Worm (Caenorhabditis elegans) whole organism, young adult: ENCODE results near the gene F32D8.7.
"Not testable (repeated sequence)": the region's sequence is repeated elsewhere in the genome, so short reads cannot be mapped to it uniquely, and the experiment has no call there.

Experiments used
- F10E7.11 ChIP-seq: sonication (generic microtip); optimal IDR thresholded peaks from 2 replicates; lab custom pipeline; 2017; ENCODE audit warnings: mild to moderate bottlenecking, missing genetic modification characterization, moderate library complexity, missing compliant biosample characterization
- F23B12.7 ChIP-seq: sonication (generic microtip); optimal IDR thresholded peaks from 2 replicates; lab custom pipeline; 2017; ENCODE audit warnings: missing genetic modification characterization, mild to moderate bottlenecking, missing compliant biosample characterization, antibody characterized with exemption, moderate library complexity; ENCODE audit not compliant: insufficient read depth
- F37B4.10 ChIP-seq: fragments of 200-800 bp; sonication (Bioruptor generic); IDR thresholded peaks from 2 replicates; pipeline ENCODE4 v1.3.6; 2022; ENCODE audit warnings: missing genetic modification characterization, missing compliant biosample characterization
- F52B5.7 ChIP-seq: sonication (generic microtip); optimal IDR thresholded peaks from 2 replicates; lab custom pipeline; 2016; ENCODE audit warnings: mild to moderate bottlenecking, missing genetic modification characterization, missing compliant biosample characterization
- F55B11.4 ChIP-seq: sonication (generic microtip); optimal IDR thresholded peaks from 2 replicates; lab custom pipeline; 2016; ENCODE audit warnings: missing compliant biosample characterization, missing genetic modification characterization, borderline replicate concordance; ENCODE audit not compliant: insufficient read depth
- F57A8.1 ChIP-seq: fragments of 200-800 bp; sonication (Bioruptor generic); optimal IDR thresholded peaks from 2 replicates; lab custom pipeline; 2018; ENCODE audit warnings: mild to moderate bottlenecking, missing genetic modification characterization, moderate library complexity, missing compliant biosample characterization
- Y56A3A.18 ChIP-seq: fragments of 200-800 bp; sonication (Bioruptor generic); IDR thresholded peaks from 2 replicates; pipeline ENCODE4 v1.3.6; 2022; ENCODE audit warnings: missing genetic modification reagents, missing genetic modification characterization, missing compliant biosample characterization
- ama-1 ChIP-seq, 3 experiments: fragments of 150-350 bp in 1 of 3; sonication (generic microtip) in 2 of 3; optimal IDR thresholded peaks; 2 replicates each; lab custom pipeline; 2014 to 2018; ENCODE audit warnings: missing biosample characterization in 2 of 3, missing genetic modification characterization in 2 of 3, missing genetic modification reagents in 2 of 3
- athp-1 ChIP-seq: sonication (generic microtip); optimal IDR thresholded peaks from 2 replicates; lab custom pipeline; 2017; ENCODE audit warnings: mild to moderate bottlenecking, missing genetic modification characterization, missing compliant biosample characterization
- bed-2 ChIP-seq: fragments of 200-800 bp; sonication (Bioruptor generic); IDR thresholded peaks from 2 replicates; pipeline ENCODE4 v1.3.6; 2022; ENCODE audit warnings: missing genetic modification reagents, missing genetic modification characterization, missing compliant biosample characterization
- cebp-1 ChIP-seq, 2 experiments: fragments of 200-800 bp in 1 of 2; sonication (Bioruptor generic) in 1 of 2; sonication (generic microtip) in 1 of 2; IDR thresholded peaks in 1 of 2; optimal IDR thresholded peaks in 1 of 2; 2 replicates each; pipeline versions ENCODE4 v1.3.6 to Lab custom; 2017 to 2022; ENCODE audit warnings: missing compliant biosample characterization in 2 of 2, missing genetic modification characterization in 2 of 2, mild to moderate bottlenecking in 1 of 2, missing genetic modification reagents in 1 of 2, moderate library complexity in 1 of 2
- ceh-91 ChIP-seq: fragments of 200-800 bp; sonication (Bioruptor generic); IDR thresholded peaks from 2 replicates; pipeline ENCODE4 v1.3.6; 2022; ENCODE audit warnings: missing genetic modification reagents, missing genetic modification characterization, missing compliant biosample characterization
- dox-1 ChIP-seq: fragments of 200-800 bp; sonication (Bioruptor generic); IDR thresholded peaks from 2 replicates; pipeline ENCODE4 v1.3.6; 2022; ENCODE audit warnings: missing genetic modification reagents, missing genetic modification characterization, missing compliant biosample characterization
- dpff-1 ChIP-seq: sonication (generic microtip); optimal IDR thresholded peaks from 2 replicates; lab custom pipeline; 2017; ENCODE audit warnings: mild to moderate bottlenecking, missing genetic modification characterization, missing compliant biosample characterization
- egl-18 ChIP-seq: fragments of 200-800 bp; sonication (Bioruptor generic); IDR thresholded peaks from 2 replicates; pipeline ENCODE4 v1.3.6; 2022; ENCODE audit warnings: missing genetic modification reagents, missing genetic modification characterization, missing compliant biosample characterization
- ekl-4 ChIP-seq: fragments of 200-800 bp; sonication (Bioruptor generic); IDR thresholded peaks from 2 replicates; pipeline ENCODE4 v1.3.6; 2022; ENCODE audit warnings: missing genetic modification reagents, missing genetic modification characterization, missing compliant biosample characterization
- fkh-3 ChIP-seq: sonication (generic microtip); optimal IDR thresholded peaks from 2 replicates; lab custom pipeline; 2016; ENCODE audit warnings: mild to moderate bottlenecking, missing genetic modification characterization, missing compliant biosample characterization
- gei-17 ChIP-seq: fragments of 200-800 bp; sonication (Bioruptor generic); optimal IDR thresholded peaks from 2 replicates; lab custom pipeline; 2018; ENCODE audit warnings: mild to moderate bottlenecking, missing genetic modification characterization, missing compliant biosample characterization
- hlh-12 ChIP-seq: sonication (generic microtip); optimal IDR thresholded peaks from 2 replicates; lab custom pipeline; 2016; ENCODE audit warnings: missing genetic modification characterization, missing compliant biosample characterization
- hlh-26 ChIP-seq: fragments of 200-800 bp; sonication (Bioruptor generic); conservative IDR thresholded peaks from 2 replicates; pipeline ENCODE4 v1.3.6; 2022; ENCODE audit warnings: missing genetic modification reagents, missing genetic modification characterization, missing compliant biosample characterization
- hrde-1 ChIP-seq: sonication (generic microtip); optimal IDR thresholded peaks from 2 replicates; lab custom pipeline; 2016; ENCODE audit warnings: missing genetic modification characterization, mild to moderate bottlenecking, missing compliant biosample characterization, moderate library complexity, missing genotype, missing genetic modification reagents, borderline replicate concordance
- let-526 ChIP-seq: fragments of 200-800 bp; sonication (Bioruptor generic); IDR thresholded peaks from 2 replicates; pipeline ENCODE4 v1.3.6; 2022; ENCODE audit warnings: missing genetic modification reagents, missing genetic modification characterization, missing compliant biosample characterization
- lin-26 ChIP-seq: fragments of 200-800 bp; sonication (Bioruptor generic); IDR thresholded peaks from 2 replicates; pipeline ENCODE4 v1.3.6; 2022; ENCODE audit warnings: missing genetic modification reagents, missing genetic modification characterization, missing compliant biosample characterization
- lin-40 ChIP-seq: sonication (generic microtip); optimal IDR thresholded peaks from 2 replicates; lab custom pipeline; 2016; ENCODE audit warnings: missing genetic modification characterization, mild to moderate bottlenecking, missing compliant biosample characterization, missing genotype, missing genetic modification reagents
- lir-1 ChIP-seq: fragments of 200-800 bp; sonication (Bioruptor generic); conservative IDR thresholded peaks from 2 replicates; pipeline ENCODE4 v1.3.6; 2022; ENCODE audit warnings: missing genetic modification reagents, missing genetic modification characterization, missing compliant biosample characterization
- madf-6 ChIP-seq: fragments of 200-800 bp; sonication (Bioruptor generic); IDR thresholded peaks from 2 replicates; pipeline ENCODE4 v1.3.6; 2022; ENCODE audit warnings: missing genetic modification reagents, missing genetic modification characterization, missing compliant biosample characterization
- mcd-1 ChIP-seq: fragments of 200-800 bp; sonication (Bioruptor generic); IDR thresholded peaks from 2 replicates; pipeline ENCODE4 v1.3.6; 2022; ENCODE audit warnings: missing genetic modification reagents, missing genetic modification characterization, missing compliant biosample characterization
- mxl-1 ChIP-seq: sonication (generic microtip); optimal IDR thresholded peaks from 2 replicates; lab custom pipeline; 2016; ENCODE audit warnings: missing genetic modification characterization, missing compliant biosample characterization
- nfya-2 ChIP-seq: fragments of 200-800 bp; sonication (Bioruptor generic); IDR thresholded peaks from 2 replicates; pipeline ENCODE4 v1.3.6; 2022; ENCODE audit warnings: missing genetic modification reagents, missing genetic modification characterization, missing compliant biosample characterization
- nhr-120 ChIP-seq: fragments of 200-800 bp; sonication (Bioruptor generic); IDR thresholded peaks from 2 replicates; pipeline ENCODE4 v1.3.6; 2022; ENCODE audit warnings: missing genetic modification characterization, missing compliant biosample characterization
- nhr-80 ChIP-seq: sonication (generic microtip); optimal IDR thresholded peaks from 2 replicates; lab custom pipeline; 2016; ENCODE audit warnings: missing genetic modification characterization, missing compliant biosample characterization
- pha-4 ChIP-seq: fragments of 150-350 bp; sonication (generic microtip); optimal IDR thresholded peaks from 2 replicates; lab custom pipeline; 2014; ENCODE audit warnings: missing biosample characterization, missing genetic modification reagents, missing genetic modification characterization
- sea-2 ChIP-seq: fragments of 200-800 bp; sonication (Bioruptor generic); IDR thresholded peaks from 2 replicates; pipeline ENCODE4 v1.3.6; 2022; ENCODE audit warnings: missing genetic modification characterization, missing compliant biosample characterization
- snpc-1.3 ChIP-seq: sonication (generic microtip); optimal IDR thresholded peaks from 2 replicates; lab custom pipeline; 2017; ENCODE audit warnings: missing genetic modification characterization, mild to moderate bottlenecking, missing compliant biosample characterization, antibody characterized with exemption, moderate library complexity, missing genotype, missing genetic modification reagents; ENCODE audit not compliant: insufficient read depth
- sptf-2 ChIP-seq: fragments of 200-800 bp; sonication (Bioruptor generic); optimal IDR thresholded peaks from 2 replicates; lab custom pipeline; 2018; ENCODE audit warnings: mild to moderate bottlenecking, missing genetic modification characterization, missing compliant biosample characterization
- unc-62 ChIP-seq: fragments of 150-350 bp; optimal IDR thresholded peaks from 2 replicates; lab custom pipeline; 2014; ENCODE audit warnings: missing biosample characterization, missing genetic modification reagents, missing genetic modification characterization
- xnd-1 ChIP-seq: sonication (generic microtip); optimal IDR thresholded peaks from 2 replicates; lab custom pipeline; 2016; ENCODE audit warnings: missing genotype, missing genetic modification reagents, missing genetic modification characterization, missing compliant biosample characterization
- ztf-18 ChIP-seq: sonication (generic microtip); optimal IDR thresholded peaks from 2 replicates; lab custom pipeline; 2016; ENCODE audit warnings: missing genotype, mild to moderate bottlenecking, missing genetic modification characterization, missing compliant biosample characterization
- ztf-22 ChIP-seq: fragments of 200-800 bp; sonication (Bioruptor generic); optimal IDR thresholded peaks from 2 replicates; lab custom pipeline; 2018; ENCODE audit warnings: mild to moderate bottlenecking, missing genetic modification characterization, moderate library complexity, missing compliant biosample characterization
- ztf-25 ChIP-seq: fragments of 200-800 bp; sonication (Bioruptor generic); IDR thresholded peaks from 2 replicates; pipeline ENCODE4 v1.3.6; 2022; ENCODE audit warnings: missing genetic modification reagents, missing genetic modification characterization, missing compliant biosample characterization

F32D8.7 gene

ce11 chrV:10861611-10862262 is 36.5 kb upstream of the F32D8.7 start (continued):
- TF ChIP-seq fkh-3 (tag; lab: Kevin White, UChicago) (no peak), ztf-22 (GFP tag; lab: Kevin White, UChicago) (no peak), nhr-80 (tag; lab: Kevin White, UChicago) (peak; percentile 10), nfya-2 (GFP tag; lab: Robert Waterston, UW) (no peak), sptf-2 (GFP tag; lab: Kevin White, UChicago) (no peak), lin-40 (no peak), F52B5.7 (no peak)

ce11 chrV:10862457-10863097 is 35.7 kb upstream of the F32D8.7 start:
- TF ChIP-seq F57A8.1 (no peak), dox-1 (GFP tag; lab: Robert Waterston, UW) (no peak), F55B11.4 (tag; lab: Kevin White, UChicago) (no peak), ekl-4 (GFP tag; lab: Robert Waterston, UW) (no peak), athp-1 (tag; lab: Kevin White, UChicago) (no peak), mxl-1 (tag; lab: Kevin White, UChicago) (no peak), hlh-12 (tag; lab: Kevin White, UChicago) (no peak), gei-17 (GFP tag; lab: Kevin White, UChicago) (no peak), ama-1 (optimal IDR thresholded peaks at IDR 0.05; lab: Kevin White, UChicago) (no peak), ama-1 (GFP tag; optimal IDR thresholded peaks at IDR 0.05; lab: Kevin White, UChicago) (no peak), F23B12.7 (tag; lab: Kevin White, UChicago) (no peak), egl-18 (GFP tag; lab: Robert Waterston, UW) (no peak), hrde-1 (tag; lab: Kevin White, UChicago) (no peak)
- TF ChIP-seq, all 124 proteins: peak for 0

- TF ChIP-seq snpc-1.3 (no peak), let-526 (GFP tag; lab: Robert Waterston, UW) (no peak), hlh-26 (GFP tag; lab: Robert Waterston, UW) (no peak), lir-1 (no peak), unc-62 (GFP tag; lab: Kevin White, UChicago) (no peak), dpff-1 (tag; lab: Kevin White, UChicago) (no peak), F10E7.11 (tag; lab: Kevin White, UChicago) (no peak), xnd-1 (tag; lab: Kevin White, UChicago) (no peak), ztf-18 (tag; lab: Kevin White, UChicago) (no peak), F23B12.7 (tag; lab: Kevin White, UChicago) (no peak), pha-4 (tag; lab: Kevin White, UChicago) (no peak), nhr-120 (GFP tag; lab: Robert Waterston, UW) (no peak)
Observed at ce11 chrV:10865599-10865998, 32.6 kb upstream of the F32D8.7 start, which contains the start of gene saeg-1. saeg-1 (minus strand) TSS chrV:10865699.

ce11 chrV:10866340-10866739 is 31.9 kb upstream of the F32D8.7 start:
- 0 out of 2 replicates have a peak, but pooled peaks have one; percentile 75 for TF ChIP-seq nfya-2 (GFP tag; lab: Robert Waterston, UW)
- peak; percentile 35; the same call in 1 of the 2 replicates for TF ChIP-seq Y56A3A.18
- TF ChIP-seq mcd-1 (GFP tag; lab: Robert Waterston, UW), result 0 out of 2 replicates have a peak, but pooled peaks have one; percentile 7
- 0 out of 2 replicates have a peak, but pooled peaks have one; percentile 64 for TF ChIP-seq ztf-25 (GFP tag; lab: Robert Waterston, UW)
- TF ChIP-seq F37B4.10 (GFP tag; lab: Robert Waterston, UW), result 0 out of 2 replicates have a peak, but pooled peaks have one; percentile 16
- peak; percentile 30; the same call in 1 of the 2 replicates for TF ChIP-seq madf-6 (GFP tag; lab: Robert Waterston, UW)
- peak; percentile 41 for TF ChIP-seq F52B5.7
- 0 out of 2 replicates have a peak, but pooled peaks have one; percentile 49 for TF ChIP-seq egl-18 (GFP tag; lab: Robert Waterston, UW)
- peak; percentile 38; the same call in 1 of the 2 replicates for TF ChIP-seq cebp-1 (GFP tag; IDR thresholded peaks at IDR 0.05; lab: Robert Waterston, UW)
- TF ChIP-seq cebp-1 (tag; optimal IDR thresholded peaks at IDR 0.05; lab: Kevin White, UChicago), result not testable (repeated sequence)
- peak; percentile 68; the same call in 1 of the 2 replicates for TF ChIP-seq bed-2 (GFP tag; lab: Robert Waterston, UW)
- TF ChIP-seq lin-26 (GFP tag; lab: Robert Waterston, UW), result peak; percentile 73
- TF ChIP-seq ceh-91 (GFP tag; lab: Robert Waterston, UW), result peak; percentile 19; the same call in 1 of the 2 replicates
- 0 out of 2 replicates have a peak, but pooled peaks have one; percentile 63 for TF ChIP-seq sea-2 (GFP tag; lab: Robert Waterston, UW)
